Fruit fly (Drosophila melanogaster) whole organism, embryonic: ENCODE results near the gene Usp10.
A peak's percentile ranks its signal among the peaks of the same experiment; 100 is the strongest.

Experiments used
- Ada2b ChIP-seq: fragments of 200-800 bp; sonication (Bioruptor generic); IDR thresholded peaks from 2 replicates; pipeline ENCODE4 v1.3.6; 2022; ENCODE audit warnings: missing biosample characterization, missing genetic modification characterization
- Asciz ChIP-seq: fragments of 200-800 bp; sonication (Bioruptor generic); optimal IDR thresholded peaks from 2 replicates; lab custom pipeline; 2017; ENCODE audit warnings: missing biosample characterization, mild to moderate bottlenecking, missing genetic modification characterization, missing genetic modification reagents
- CG10979 ChIP-seq: fragments of 200-800 bp; sonication (Bioruptor generic); optimal IDR thresholded peaks from 2 replicates; lab custom pipeline; 2018; ENCODE audit warnings: missing biosample characterization, mild to moderate bottlenecking, missing genetic modification characterization, moderate library complexity
- CG12299 ChIP-seq: fragments of 200-800 bp; sonication (Bioruptor generic); optimal IDR thresholded peaks from 2 replicates; lab custom pipeline; 2018; ENCODE audit warnings: missing biosample characterization, mild to moderate bottlenecking, missing genetic modification characterization
- CG15479 ChIP-seq: fragments of 200-800 bp; sonication (Bioruptor generic); optimal IDR thresholded peaks from 3 replicates; lab custom pipeline; 2019; ENCODE audit warnings: missing biosample characterization, mild to moderate bottlenecking, missing genetic modification characterization, moderate library complexity
- CG16815 ChIP-seq: fragments of 200-800 bp; sonication (Bioruptor generic); optimal IDR thresholded peaks from 3 replicates; lab custom pipeline; 2017; ENCODE audit warnings: missing biosample characterization, mild to moderate bottlenecking, missing genetic modification characterization
- CG17361 ChIP-seq: fragments of 200-800 bp; sonication (Bioruptor generic); IDR thresholded peaks from 3 replicates; pipeline ENCODE4 v1.3.6; 2022; ENCODE audit warnings: missing biosample characterization, missing genetic modification characterization
- CG17829 ChIP-seq: fragments of 200-800 bp; optimal IDR thresholded peaks from 2 replicates; lab custom pipeline; 2019; ENCODE audit warnings: missing biosample characterization, mild to moderate bottlenecking, missing genetic modification characterization, moderate library complexity
- CG2199 ChIP-seq: fragments of 200-800 bp; sonication (Bioruptor generic); IDR thresholded peaks from 3 replicates; pipeline ENCODE4 v1.3.6; 2022; ENCODE audit warnings: missing biosample characterization, missing genetic modification characterization
- CG2712 ChIP-seq: fragments of 200-800 bp; optimal IDR thresholded peaks from 3 replicates; lab custom pipeline; 2019; ENCODE audit warnings: missing biosample characterization, mild to moderate bottlenecking, missing genetic modification characterization, moderate library complexity
- CG3163 ChIP-seq: fragments of 200-800 bp; sonication (Bioruptor generic); optimal IDR thresholded peaks from 3 replicates; lab custom pipeline; 2016; ENCODE audit warnings: missing biosample characterization, missing genetic modification characterization
- CG34224 ChIP-seq: fragments of 200-800 bp; sonication (Bioruptor generic); IDR thresholded peaks from 3 replicates; pipeline ENCODE4 v1.3.6; 2022; ENCODE audit warnings: missing biosample characterization, missing genetic modification characterization; ENCODE audit not compliant: partially characterized antibody
- CG43689 ChIP-seq: fragments of 200-800 bp; sonication (Bioruptor generic); IDR thresholded peaks from 2 replicates; pipeline ENCODE4 v1.3.6; 2022; ENCODE audit warnings: missing biosample characterization, missing genetic modification characterization
- CG4424 ChIP-seq: fragments of 200-800 bp; sonication (Bioruptor generic); optimal IDR thresholded peaks from 3 replicates; lab custom pipeline; 2016; ENCODE audit warnings: missing biosample characterization, missing genetic modification characterization
- CG5953 ChIP-seq: fragments of 200-800 bp; sonication (Bioruptor generic); IDR thresholded peaks from 2 replicates; pipeline ENCODE4 v1.3.6; 2022; ENCODE audit warnings: missing biosample characterization, missing genetic modification characterization
- CG6254 ChIP-seq: fragments of 200-800 bp; sonication (Bioruptor generic); optimal IDR thresholded peaks from 3 replicates; lab custom pipeline; 2017; ENCODE audit warnings: mild to moderate bottlenecking, missing biosample characterization, missing genetic modification reagents, missing genetic modification characterization
- CG6854 ChIP-seq: fragments of 200-800 bp; sonication (Bioruptor generic); optimal IDR thresholded peaks from 3 replicates; lab custom pipeline; 2017; ENCODE audit warnings: missing biosample characterization, mild to moderate bottlenecking, missing genetic modification characterization
- CG9437 ChIP-seq: fragments of 200-800 bp; sonication (Bioruptor generic); optimal IDR thresholded peaks from 2 replicates; lab custom pipeline; 2018; ENCODE audit warnings: missing biosample characterization, mild to moderate bottlenecking, missing genetic modification characterization
- CG9727 ChIP-seq: fragments of 200-800 bp; sonication (Bioruptor generic); optimal IDR thresholded peaks from 3 replicates; lab custom pipeline; 2017; ENCODE audit warnings: missing biosample characterization, mild to moderate bottlenecking, missing genetic modification characterization
- CoRest ChIP-seq: fragments of 200-800 bp; sonication (Bioruptor generic); optimal IDR thresholded peaks from 3 replicates; lab custom pipeline; 2018; ENCODE audit warnings: missing biosample characterization, mild to moderate bottlenecking, missing genetic modification characterization, moderate library complexity
- D19A ChIP-seq: fragments of 200-800 bp; optimal IDR thresholded peaks from 3 replicates; lab custom pipeline; 2019; ENCODE audit warnings: missing biosample characterization, mild to moderate bottlenecking, missing genetic modification characterization, moderate library complexity
- ERR ChIP-seq: fragments of 200-800 bp; sonication (Bioruptor generic); optimal IDR thresholded peaks from 2 replicates; lab custom pipeline; 2016; ENCODE audit warnings: missing biosample characterization, missing genetic modification characterization
- Gug ChIP-seq: fragments of 200-800 bp; sonication (Bioruptor generic); IDR thresholded peaks from 4 replicates; pipeline ENCODE4 v1.3.6; 2022; ENCODE audit warnings: missing biosample characterization, missing genetic modification characterization
- HLH54F ChIP-seq: fragments of 200-800 bp; sonication (Bioruptor generic); optimal IDR thresholded peaks from 3 replicates; lab custom pipeline; 2016; ENCODE audit warnings: missing biosample characterization, missing genetic modification characterization
- Hand ChIP-seq: fragments of 200-800 bp; sonication (Bioruptor generic); optimal IDR thresholded peaks from 2 replicates; lab custom pipeline; 2017; ENCODE audit warnings: mild to moderate bottlenecking, missing biosample characterization, missing genetic modification reagents, missing genetic modification characterization
- Hr78 ChIP-seq, 2 experiments: fragments of 200-800 bp in 1 of 2; fragments of >200 bp in 1 of 2; sonication (Bioruptor generic) in 1 of 2; optimal IDR thresholded peaks; 2 replicates each; lab custom pipeline; 2017 to 2019; ENCODE audit warnings: missing biosample characterization in 2 of 2, missing genetic modification characterization in 2 of 2, mild to moderate bottlenecking in 1 of 2, moderate library complexity in 1 of 2
- Poxn ChIP-seq: fragments of 200-800 bp; sonication (Bioruptor generic); IDR thresholded peaks from 2 replicates; pipeline ENCODE4 v1.3.6; 2022; ENCODE audit warnings: missing biosample characterization, missing genetic modification characterization
- Ptx1 ChIP-seq: fragments of 200-800 bp; sonication (Bioruptor generic); IDR thresholded peaks from 2 replicates; pipeline ENCODE4 v1.3.6; 2022; ENCODE audit warnings: missing biosample characterization, missing genetic modification characterization
- Sox100B ChIP-seq: fragments of 200-800 bp; sonication (Bioruptor generic); optimal IDR thresholded peaks from 3 replicates; lab custom pipeline; 2018; ENCODE audit warnings: missing biosample characterization, mild to moderate bottlenecking, missing genetic modification characterization
- bcd ChIP-seq: fragments of 200-800 bp; sonication (Bioruptor generic); optimal IDR thresholded peaks from 2 replicates; lab custom pipeline; 2017; ENCODE audit warnings: missing biosample characterization, mild to moderate bottlenecking, missing genetic modification characterization
- cwo ChIP-seq: fragments of 200-800 bp; sonication (Bioruptor generic); optimal IDR thresholded peaks from 3 replicates; lab custom pipeline; 2017; ENCODE audit warnings: missing biosample characterization, missing genetic modification characterization, mild to moderate bottlenecking, moderate library complexity, missing genetic modification reagents
- dati ChIP-seq: fragments of 200-800 bp; sonication (Bioruptor generic); IDR thresholded peaks from 2 replicates; pipeline ENCODE4 v1.3.6; 2022; ENCODE audit warnings: missing biosample characterization, missing genetic modification characterization
- dmrt11E ChIP-seq: fragments of 200-800 bp; sonication (Bioruptor generic); optimal IDR thresholded peaks from 3 replicates; lab custom pipeline; 2018; ENCODE audit warnings: missing biosample characterization, mild to moderate bottlenecking, missing genetic modification characterization, moderate library complexity
- dmrt99B ChIP-seq: fragments of 200-800 bp; sonication (Bioruptor generic); optimal IDR thresholded peaks from 2 replicates; lab custom pipeline; 2018; ENCODE audit warnings: missing biosample characterization, mild to moderate bottlenecking, missing genetic modification characterization, moderate library complexity
- ems ChIP-seq: fragments of 200-800 bp; sonication (Bioruptor generic); optimal IDR thresholded peaks from 3 replicates; lab custom pipeline; 2016; ENCODE audit warnings: missing biosample characterization, missing genetic modification characterization
- esg ChIP-seq: fragments of 200-800 bp; sonication (Bioruptor generic); conservative IDR thresholded peaks from 2 replicates; pipeline ENCODE4 v1.3.6; 2022; ENCODE audit warnings: missing biosample characterization, missing genetic modification characterization
- fd96Cb ChIP-seq: fragments of 200-800 bp; sonication (Bioruptor generic); optimal IDR thresholded peaks from 2 replicates; lab custom pipeline; 2018; ENCODE audit warnings: missing biosample characterization, mild to moderate bottlenecking, missing genetic modification characterization, moderate library complexity
- fru ChIP-seq: fragments of >200 bp; optimal IDR thresholded peaks from 2 replicates; lab custom pipeline; 2017
- grau ChIP-seq: fragments of 200-800 bp; optimal IDR thresholded peaks from 3 replicates; lab custom pipeline; 2019; ENCODE audit warnings: missing biosample characterization, mild to moderate bottlenecking, missing genetic modification characterization, moderate library complexity
- klu ChIP-seq: fragments of 200-800 bp; sonication (Bioruptor generic); IDR thresholded peaks from 2 replicates; pipeline ENCODE4 v1.3.6; 2022; ENCODE audit warnings: missing biosample characterization, missing genetic modification characterization
- lab ChIP-seq: fragments of 200-800 bp; sonication (Bioruptor generic); optimal IDR thresholded peaks from 3 replicates; lab custom pipeline; 2017; ENCODE audit warnings: missing biosample characterization, missing genetic modification characterization, mild to moderate bottlenecking, moderate library complexity, missing genetic modification reagents
- onecut ChIP-seq: fragments of 200-800 bp; sonication (Bioruptor generic); IDR thresholded peaks from 2 replicates; pipeline ENCODE4 v1.3.6; 2022; ENCODE audit warnings: missing biosample characterization, missing genetic modification characterization
- pfk ChIP-seq: fragments of 200-800 bp; sonication (Bioruptor generic); optimal IDR thresholded peaks from 2 replicates; lab custom pipeline; 2018; ENCODE audit warnings: missing biosample characterization, mild to moderate bottlenecking, missing genetic modification characterization, moderate library complexity
- sima ChIP-seq: fragments of 200-800 bp; sonication (Bioruptor generic); optimal IDR thresholded peaks from 2 replicates; lab custom pipeline; 2016; ENCODE audit warnings: missing biosample characterization, missing genetic modification characterization
- sisA ChIP-seq: fragments of 200-800 bp; sonication (Bioruptor generic); IDR thresholded peaks from 2 replicates; pipeline ENCODE4 v1.3.6; 2022; ENCODE audit warnings: missing biosample characterization, missing genetic modification characterization
- stc ChIP-seq: fragments of 200-800 bp; sonication (Bioruptor generic); IDR thresholded peaks from 2 replicates; pipeline ENCODE4 v1.3.6; 2022; ENCODE audit warnings: missing biosample characterization, missing genetic modification characterization
- tap ChIP-seq: fragments of 200-800 bp; optimal IDR thresholded peaks from 3 replicates; lab custom pipeline; 2019; ENCODE audit warnings: missing biosample characterization, mild to moderate bottlenecking, missing genetic modification characterization, moderate library complexity
- tgo ChIP-seq: fragments of 200-800 bp; sonication (Bioruptor generic); IDR thresholded peaks from 3 replicates; pipeline ENCODE4 v1.3.6; 2022; ENCODE audit warnings: missing biosample characterization, missing genetic modification characterization
- vnd ChIP-seq: fragments of 200-800 bp; sonication (Bioruptor generic); IDR thresholded peaks from 3 replicates; pipeline ENCODE4 v1.3.6; 2022; ENCODE audit warnings: missing biosample characterization, missing genetic modification characterization; ENCODE audit not compliant: partially characterized antibody

Usp10 gene

dm6 chr3L:882236-882891, 10.7 kb downstream of the Usp10 start (continued):
- TF ChIP-seq CG17829 (tag; lab: Kevin White, UChicago) (peak; percentile 11), klu (GFP tag; lab: Robert Waterston, UW) (no peak), CG10979 (tag; lab: Kevin White, UChicago) (peak; percentile 40), Hr78 (GFP tag; optimal IDR thresholded peaks at IDR 0.05; lab: Kevin White, UChicago) (peak in 1 of 2 experiments; percentile 54), dati (no peak), ems (GFP tag; lab: Kevin White, UChicago) (no peak), cwo (GFP tag; lab: Kevin White, UChicago) (no peak), grau (tag; lab: Kevin White, UChicago) (peak; percentile 42), ERR (GFP tag; lab: Kevin White, UChicago) (no peak), CG2199 (GFP tag; lab: Robert Waterston, UW) (no peak), stc (GFP tag; lab: Robert Waterston, UW) (peak; percentile 49; the same call in 1 of the 2 replicates), tap (tag; lab: Kevin White, UChicago) (peak; percentile 50), CG3163 (GFP tag; lab: Kevin White, UChicago) (no peak), Hand (no peak), onecut (no peak), CG16815 (no peak), pfk (no peak), tgo (GFP tag; lab: Robert Waterston, UW) (peak; percentile 21; the same call in 2 of the 3 replicates), dmrt99B (tag; lab: Kevin White, UChicago) (peak; percentile 58), Gug (GFP tag; lab: Robert Waterston, UW) (no peak), CG17361 (peak; percentile 43; the same call in 1 of the 3 replicates), vnd (GFP tag; lab: Robert Waterston, UW) (no peak), CG43689 (no peak), CG2712 (tag; lab: Kevin White, UChicago) (peak; percentile 57), lab (GFP tag; lab: Kevin White, UChicago) (peak; percentile 46), CG4424 (GFP tag; lab: Kevin White, UChicago) (peak; percentile 23), fd96Cb (peak; percentile 26), CG15479 (GFP tag; lab: Kevin White, UChicago) (no peak), CoRest (tag; lab: Kevin White, UChicago) (no peak), Sox100B (GFP tag; lab: Kevin White, UChicago) (peak; percentile 20), sima (no peak), CG9437 (GFP tag; lab: Kevin White, UChicago) (no peak), Asciz (GFP tag; lab: Kevin White, UChicago) (no peak), HLH54F (GFP tag; lab: Kevin White, UChicago) (no peak), CG12299 (tag; lab: Kevin White, UChicago) (peak; percentile 3), CG9727 (peak; percentile 44), dmrt11E (tag; lab: Kevin White, UChicago) (no peak), esg (GFP tag; lab: Robert Waterston, UW) (no peak), CG5953 (GFP tag; lab: Robert Waterston, UW) (no peak), CG34224 (GFP tag; lab: Robert Waterston, UW) (no peak), fru (lab: Kevin White, UChicago) (no peak), CG6854 (GFP tag; lab: Kevin White, UChicago) (peak; percentile 16), Poxn (GFP tag; lab: Robert Waterston, UW) (no peak), Ptx1 (GFP tag; lab: Robert Waterston, UW) (peak; percentile 57), Ada2b (peak; percentile 21; the same call in 1 of the 2 replicates), bcd (peak; percentile 20), CG6254 (GFP tag; lab: Kevin White, UChicago) (peak; percentile 13), D19A (tag; lab: Kevin White, UChicago) (peak; percentile 40), sisA (peak; percentile 20; the same call in 1 of the 2 replicates)
